Fruit fly (Drosophila melanogaster) whole organism, pupa: ENCODE measurements around the gene PIG-Wb.

Experiments
- CG12605 ChIP-seq: fragments of 200-800 bp; sonication (Bioruptor generic); IDR thresholded peaks from 2 replicates; pipeline ENCODE4 v1.3.6; 2022; ENCODE audit warnings: missing biosample characterization, missing genetic modification characterization
- CG15710 ChIP-seq: fragments of 200-800 bp; sonication (Bioruptor generic); optimal IDR thresholded peaks from 2 replicates; lab custom pipeline; 2018; ENCODE audit warnings: missing biosample characterization, mild to moderate bottlenecking, missing genetic modification characterization, moderate library complexity
- CG17806 ChIP-seq: fragments of 200-800 bp; sonication (Bioruptor generic); optimal IDR thresholded peaks from 2 replicates; lab custom pipeline; 2018; ENCODE audit warnings: missing biosample characterization, mild to moderate bottlenecking, missing genetic modification characterization, moderate library complexity
- CG34367 ChIP-seq: fragments of 200-800 bp; sonication (Bioruptor generic); optimal IDR thresholded peaks from 2 replicates; lab custom pipeline; 2018; ENCODE audit warnings: missing biosample characterization, mild to moderate bottlenecking, missing genetic modification characterization
- CG9948 ChIP-seq: fragments of 200-800 bp; sonication (Bioruptor generic); optimal IDR thresholded peaks from 2 replicates; lab custom pipeline; 2018; ENCODE audit warnings: missing biosample characterization, mild to moderate bottlenecking, missing genetic modification characterization, moderate library complexity
- D1 ChIP-seq: fragments of 200-800 bp; sonication (Bioruptor generic); optimal IDR thresholded peaks from 2 replicates; lab custom pipeline; 2018; ENCODE audit warnings: missing biosample characterization, mild to moderate bottlenecking, missing genetic modification characterization, moderate library complexity
- Pif1A ChIP-seq: fragments of 200-800 bp; sonication (Bioruptor generic); optimal IDR thresholded peaks from 3 replicates; lab custom pipeline; 2016; ENCODE audit warnings: missing biosample characterization, missing genetic modification characterization
- Pif1B ChIP-seq: fragments of 200-800 bp; sonication (Bioruptor generic); optimal IDR thresholded peaks from 3 replicates; lab custom pipeline; 2016; ENCODE audit warnings: missing biosample characterization, missing genetic modification characterization

dm6 chr3L:1739522-1740128, 1.7 kb upstream of the PIG-Wb start:
- TF ChIP-seq Pif1A (GFP tag; lab: Kevin White, UChicago) (no peak), CG12605 (GFP tag; lab: Robert Waterston, UW) (no peak), CG34367 (no peak), CG17806 (no peak), D1 (no peak), CG9948 (tag; lab: Kevin White, UChicago) (no peak), CG15710 (tag; lab: Kevin White, UChicago) (no peak), Pif1B (no peak)
